Worm (Caenorhabditis elegans) whole organism, young adult: ENCODE data around the gene blos-8.

Experiments used
- F49E8.2 ChIP-seq: sonication (generic microtip); optimal IDR thresholded peaks from 3 replicates; lab custom pipeline; 2017; ENCODE audit warnings: missing genetic modification characterization, mild to moderate bottlenecking, missing compliant biosample characterization, antibody characterized with exemption, moderate library complexity; ENCODE audit not compliant: insufficient read depth
- F52B5.7 ChIP-seq: sonication (generic microtip); optimal IDR thresholded peaks from 2 replicates; lab custom pipeline; 2016; ENCODE audit warnings: mild to moderate bottlenecking, missing genetic modification characterization, missing compliant biosample characterization
- Y56A3A.18 ChIP-seq: fragments of 200-800 bp; sonication (Bioruptor generic); IDR thresholded peaks from 2 replicates; pipeline ENCODE4 v1.3.6; 2022; ENCODE audit warnings: missing genetic modification reagents, missing genetic modification characterization, missing compliant biosample characterization
- ama-1 ChIP-seq, 3 experiments: fragments of 150-350 bp in 1 of 3; sonication (generic microtip) in 2 of 3; optimal IDR thresholded peaks; 2 replicates each; lab custom pipeline; 2014 to 2018; ENCODE audit warnings: missing biosample characterization in 2 of 3, missing genetic modification characterization in 2 of 3, missing genetic modification reagents in 2 of 3
- aptf-3 ChIP-seq: fragments of 200-800 bp; sonication (Bioruptor generic); IDR thresholded peaks from 2 replicates; pipeline ENCODE4 v1.3.6; 2022; ENCODE audit warnings: missing genetic modification characterization, missing compliant biosample characterization
- atf-7 ChIP-seq: sonication (generic microtip); optimal IDR thresholded peaks from 2 replicates; lab custom pipeline; 2017; ENCODE audit warnings: mild to moderate bottlenecking, missing genetic modification characterization, missing compliant biosample characterization
- bed-2 ChIP-seq: fragments of 200-800 bp; sonication (Bioruptor generic); IDR thresholded peaks from 2 replicates; pipeline ENCODE4 v1.3.6; 2022; ENCODE audit warnings: missing genetic modification reagents, missing genetic modification characterization, missing compliant biosample characterization
- cebp-2 ChIP-seq: fragments of 200-800 bp; sonication (Bioruptor generic); IDR thresholded peaks from 2 replicates; pipeline ENCODE4 v1.3.6; 2022; ENCODE audit warnings: missing genetic modification characterization, missing compliant biosample characterization
- ceh-100 ChIP-seq: fragments of 200-800 bp; sonication (Bioruptor generic); IDR thresholded peaks from 2 replicates; pipeline ENCODE4 v1.3.6; 2022; ENCODE audit warnings: missing genetic modification reagents, missing genetic modification characterization, missing compliant biosample characterization
- gei-17 ChIP-seq: fragments of 200-800 bp; sonication (Bioruptor generic); optimal IDR thresholded peaks from 2 replicates; lab custom pipeline; 2018; ENCODE audit warnings: mild to moderate bottlenecking, missing genetic modification characterization, missing compliant biosample characterization
- hlh-12 ChIP-seq: sonication (generic microtip); optimal IDR thresholded peaks from 2 replicates; lab custom pipeline; 2016; ENCODE audit warnings: missing genetic modification characterization, missing compliant biosample characterization
- lir-1 ChIP-seq: fragments of 200-800 bp; sonication (Bioruptor generic); conservative IDR thresholded peaks from 2 replicates; pipeline ENCODE4 v1.3.6; 2022; ENCODE audit warnings: missing genetic modification reagents, missing genetic modification characterization, missing compliant biosample characterization
- unc-62 ChIP-seq: fragments of 150-350 bp; optimal IDR thresholded peaks from 2 replicates; lab custom pipeline; 2014; ENCODE audit warnings: missing biosample characterization, missing genetic modification reagents, missing genetic modification characterization
- ztf-6 ChIP-seq: fragments of 200-800 bp; sonication (Bioruptor generic); IDR thresholded peaks from 2 replicates; pipeline ENCODE4 v1.3.6; 2022; ENCODE audit warnings: missing genetic modification reagents, missing genetic modification characterization, missing compliant biosample characterization

- TF ChIP-seq bed-2 (GFP tag; lab: Robert Waterston, UW) = no peak
- no peak for TF ChIP-seq atf-7 (tag; lab: Kevin White, UChicago)
- TF ChIP-seq ceh-100 = no peak
- no peak for TF ChIP-seq ama-1 (optimal IDR thresholded peaks at IDR 0.05; lab: Kevin White, UChicago)
- no peak for TF ChIP-seq ama-1 (GFP tag; optimal IDR thresholded peaks at IDR 0.05; lab: Kevin White, UChicago)
- no peak for TF ChIP-seq cebp-2
- no peak for TF ChIP-seq aptf-3 (GFP tag; lab: Robert Waterston, UW)
- no peak for TF ChIP-seq F49E8.2 (tag; lab: Kevin White, UChicago)
- no peak for TF ChIP-seq F52B5.7 (tag; lab: Kevin White, UChicago)
- TF ChIP-seq lir-1 (GFP tag; lab: Robert Waterston, UW) = no peak
- TF ChIP-seq gei-17 (GFP tag; lab: Kevin White, UChicago) = no peak
- no peak for TF ChIP-seq Y56A3A.18
- TF ChIP-seq hlh-12 (tag; lab: Kevin White, UChicago) = no peak
- no peak for TF ChIP-seq ztf-6 (GFP tag; lab: Robert Waterston, UW)
- no peak for TF ChIP-seq unc-62 (GFP tag; lab: Kevin White, UChicago)
Observed at ce11 chrX:15395723-15396122, 35.3 kb downstream of the blos-8 start.
